Worm (Caenorhabditis elegans) whole organism, L2 larva: Measurements from ENCODE around the gene T25D10.1.

Experiments
- F13H6.1 ChIP-seq: sonication (generic microtip); optimal IDR thresholded peaks from 2 replicates; lab custom pipeline; 2016; ENCODE audit warnings: missing genetic modification characterization, missing compliant biosample characterization
- Y55F3AM.14 ChIP-seq: fragments of 200-800 bp; sonication (Bioruptor generic); optimal IDR thresholded peaks from 2 replicates; lab custom pipeline; 2018; ENCODE audit warnings: mild to moderate bottlenecking, missing genetic modification characterization, missing compliant biosample characterization
- ZK546.5 ChIP-seq: sonication (generic microtip); optimal IDR thresholded peaks from 2 replicates; lab custom pipeline; 2017; ENCODE audit warnings: missing biosample characterization, missing genetic modification characterization
- aly-2 ChIP-seq: fragments of 150-350 bp; optimal IDR thresholded peaks from 2 replicates; lab custom pipeline; 2014; ENCODE audit warnings: missing biosample characterization, missing genetic modification characterization
- ama-1 ChIP-seq: fragments of 150-350 bp; optimal IDR thresholded peaks from 2 replicates; lab custom pipeline; 2018; ENCODE audit warnings: inconsistent platforms
- blmp-1 ChIP-seq: sonication (generic microtip); optimal IDR thresholded peaks from 2 replicates; lab custom pipeline; 2017; ENCODE audit warnings: missing genetic modification characterization, mild to moderate bottlenecking, missing compliant biosample characterization, antibody characterized with exemption, moderate library complexity; ENCODE audit not compliant: insufficient read depth
- ceh-16 ChIP-seq: fragments of 150-350 bp; optimal IDR thresholded peaks from 2 replicates; lab custom pipeline; 2014; ENCODE audit warnings: missing biosample characterization, missing genetic modification characterization
- egl-27 ChIP-seq: sonication (generic microtip); optimal IDR thresholded peaks from 3 replicates; lab custom pipeline; 2017; ENCODE audit warnings: missing biosample characterization, missing genetic modification reagents, missing genetic modification characterization
- elt-1 ChIP-seq: fragments of 150-350 bp; optimal IDR thresholded peaks from 2 replicates; lab custom pipeline; 2014; ENCODE audit warnings: missing biosample characterization, missing genetic modification characterization
- elt-3 ChIP-seq: sonication (generic microtip); optimal IDR thresholded peaks from 2 replicates; lab custom pipeline; 2017; ENCODE audit warnings: missing biosample characterization, missing genetic modification characterization
- fos-1 ChIP-seq: fragments of 150-350 bp; optimal IDR thresholded peaks from 2 replicates; lab custom pipeline; 2014; ENCODE audit warnings: missing biosample characterization, missing genetic modification characterization
- gmeb-1 ChIP-seq: fragments of 150-350 bp; optimal IDR thresholded peaks from 2 replicates; lab custom pipeline; 2014; ENCODE audit warnings: missing biosample characterization, missing genetic modification characterization
- lin-13 ChIP-seq: fragments of 150-350 bp; optimal IDR thresholded peaks from 2 replicates; lab custom pipeline; 2014; ENCODE audit warnings: missing biosample characterization, missing genetic modification reagents, missing genetic modification characterization
- lin-39 ChIP-seq: fragments of 150-350 bp; optimal IDR thresholded peaks from 2 replicates; lab custom pipeline; 2014; ENCODE audit warnings: missing biosample characterization, missing genetic modification reagents, missing genetic modification characterization
- lsy-2 ChIP-seq, 2 experiments: fragments of 150-350 bp in 1 of 2; sonication (generic microtip) in 1 of 2; optimal IDR thresholded peaks; 2 replicates each; lab custom pipeline; 2014 to 2017; ENCODE audit warnings: missing biosample characterization in 2 of 2, missing genetic modification characterization in 2 of 2
- mab-5 ChIP-seq: fragments of 150-350 bp; optimal IDR thresholded peaks from 2 replicates; lab custom pipeline; 2014; ENCODE audit warnings: missing biosample characterization, missing genetic modification characterization
- mbf-1 ChIP-seq: sonication (generic microtip); optimal IDR thresholded peaks from 2 replicates; lab custom pipeline; 2017; ENCODE audit warnings: missing biosample characterization, missing genetic modification characterization
- mdl-1 ChIP-seq, 2 experiments: fragments of 150-350 bp in 1 of 2; sonication (generic microtip) in 1 of 2; optimal IDR thresholded peaks; 2 replicates each; lab custom pipeline; 2017; ENCODE audit warnings: missing biosample characterization in 2 of 2, missing genetic modification characterization in 2 of 2
- nhr-10 ChIP-seq: sonication (generic microtip); optimal IDR thresholded peaks from 2 replicates; lab custom pipeline; 2017; ENCODE audit warnings: missing biosample characterization, missing genetic modification characterization
- nhr-11 ChIP-seq: fragments of 150-350 bp; optimal IDR thresholded peaks from 2 replicates; lab custom pipeline; 2014; ENCODE audit warnings: missing biosample characterization, missing genetic modification characterization
- nhr-21 ChIP-seq: fragments of 150-350 bp; optimal IDR thresholded peaks from 2 replicates; lab custom pipeline; 2014; ENCODE audit warnings: missing biosample characterization, missing genetic modification characterization
- nhr-23 ChIP-seq: fragments of 150-350 bp; optimal IDR thresholded peaks from 2 replicates; lab custom pipeline; 2014; ENCODE audit warnings: missing biosample characterization, missing genetic modification reagents, missing genetic modification characterization
- nhr-237 ChIP-seq: fragments of 150-350 bp; optimal IDR thresholded peaks from 2 replicates; lab custom pipeline; 2014; ENCODE audit warnings: missing biosample characterization, missing genetic modification characterization
- nhr-25 ChIP-seq: fragments of 150-350 bp; sonication (generic microtip); optimal IDR thresholded peaks from 3 replicates; lab custom pipeline; 2014; ENCODE audit warnings: missing biosample characterization, missing genetic modification characterization
- nhr-6 ChIP-seq: fragments of 150-350 bp; optimal IDR thresholded peaks from 2 replicates; lab custom pipeline; 2014; ENCODE audit warnings: missing biosample characterization, missing genetic modification characterization
- nhr-77 ChIP-seq: fragments of 150-350 bp; optimal IDR thresholded peaks from 2 replicates; lab custom pipeline; 2014; ENCODE audit warnings: missing biosample characterization, missing genetic modification characterization
- peb-1 ChIP-seq: fragments of 150-350 bp; optimal IDR thresholded peaks from 2 replicates; lab custom pipeline; 2014; ENCODE audit warnings: missing biosample characterization, missing genetic modification characterization
- sem-4 ChIP-seq: fragments of 150-350 bp; optimal IDR thresholded peaks from 2 replicates; lab custom pipeline; 2014; ENCODE audit warnings: missing biosample characterization, missing genetic modification reagents, missing genetic modification characterization
- sma-3 ChIP-seq: sonication (generic microtip); optimal IDR thresholded peaks from 2 replicates; lab custom pipeline; 2016; ENCODE audit warnings: missing genetic modification reagents, missing genetic modification characterization, missing compliant biosample characterization
- sma-9 ChIP-seq, 2 experiments: fragments of 150-350 bp in 1 of 2; sonication (generic microtip) in 1 of 2; optimal IDR thresholded peaks; 2 replicates each; lab custom pipeline; 2014 to 2016; ENCODE audit warnings: missing genetic modification characterization in 2 of 2, mild to moderate bottlenecking in 1 of 2, missing biosample characterization in 1 of 2, missing compliant biosample characterization in 1 of 2, missing genetic modification reagents in 1 of 2, moderate library complexity in 1 of 2
- snpc-4 ChIP-seq: fragments of 150-350 bp; optimal IDR thresholded peaks from 2 replicates; lab custom pipeline; 2014; ENCODE audit warnings: missing biosample characterization, missing genetic modification characterization
- unc-39 ChIP-seq: fragments of 150-350 bp; optimal IDR thresholded peaks from 2 replicates; lab custom pipeline; 2014; ENCODE audit warnings: missing biosample characterization, missing genetic modification characterization
- unc-62 ChIP-seq: fragments of 150-350 bp; optimal IDR thresholded peaks from 2 replicates; lab custom pipeline; 2014; ENCODE audit warnings: missing biosample characterization, missing genetic modification reagents, missing genetic modification characterization
- zag-1 ChIP-seq: fragments of 150-350 bp; optimal IDR thresholded peaks from 2 replicates; lab custom pipeline; 2014; ENCODE audit warnings: missing biosample characterization, missing genetic modification characterization
- ztf-1 ChIP-seq: fragments of 200-800 bp; sonication (Bioruptor generic); conservative IDR thresholded peaks from 2 replicates; pipeline ENCODE4 v1.3.6; 2022; ENCODE audit warnings: missing genetic modification characterization, missing compliant biosample characterization
- ztf-11 ChIP-seq: sonication (generic microtip); optimal IDR thresholded peaks from 2 replicates; lab custom pipeline; 2017; ENCODE audit warnings: missing biosample characterization, missing genetic modification characterization

Gene T25D10.1

DNA sequence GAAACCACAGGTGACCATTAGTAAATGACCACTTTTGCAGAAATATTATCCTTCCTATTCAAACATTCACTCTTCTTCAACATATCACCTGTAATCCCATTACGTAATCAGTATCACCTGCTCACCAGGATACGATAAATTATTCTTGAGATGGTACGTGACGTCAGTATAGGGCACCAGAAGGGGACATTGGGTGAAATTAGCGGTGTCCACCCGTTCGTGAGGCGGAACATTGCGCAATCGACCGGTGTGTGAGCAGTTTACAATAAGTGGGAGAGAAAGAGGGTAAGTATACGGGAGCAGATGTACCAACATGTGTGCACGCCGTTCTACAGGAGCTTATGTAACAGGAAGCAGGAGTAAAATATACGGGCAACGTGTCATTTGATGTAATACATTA lies 14.8 kb downstream of the T25D10.1 start:
- TF ChIP-seq lin-39 (tag; lab: Kevin White, UChicago) (no peak), mdl-1 (tag; optimal IDR thresholded peaks at IDR 0.05; lab: Kevin White, UChicago) (no peak), mbf-1 (no peak), ztf-1 (GFP tag; lab: Robert Waterston, UW) (no peak), aly-2 (tag; lab: Kevin White, UChicago) (no peak), ceh-16 (tag; lab: Kevin White, UChicago) (no peak), nhr-6 (tag; lab: Kevin White, UChicago) (no peak), Y55F3AM.14 (GFP tag; lab: Kevin White, UChicago) (no peak), lsy-2 (tag; optimal IDR thresholded peaks at IDR 0.05; lab: Kevin White, UChicago) (no peak), nhr-77 (tag; lab: Kevin White, UChicago) (no peak), elt-1 (tag; lab: Kevin White, UChicago) (no peak), gmeb-1 (tag; lab: Kevin White, UChicago) (no peak), snpc-4 (tag; lab: Kevin White, UChicago) (no peak), F13H6.1 (tag; lab: Kevin White, UChicago) (no peak), ztf-11 (tag; lab: Kevin White, UChicago) (no peak), ZK546.5 (tag; lab: Kevin White, UChicago) (no peak), fos-1 (no peak)

DNA sequence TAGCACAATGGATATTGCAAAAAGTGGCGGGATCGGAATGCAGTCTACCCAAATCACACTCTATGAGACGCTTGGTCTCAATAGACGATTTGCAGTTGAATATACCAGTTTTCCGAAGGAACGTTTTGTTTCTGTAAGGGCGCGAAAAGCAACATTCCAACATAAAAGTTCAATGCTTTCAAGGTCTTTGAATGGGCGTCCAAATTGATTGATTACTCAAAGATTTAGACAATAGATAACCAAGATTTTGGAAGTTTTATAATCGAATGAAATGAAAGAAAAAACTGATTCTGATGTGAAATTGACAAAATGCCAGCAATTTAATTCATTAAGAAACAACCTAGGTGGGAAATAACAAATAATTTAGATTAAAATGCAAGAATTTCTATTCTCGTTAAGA lies 16.0 kb downstream of the T25D10.1 start:
- no peak for TF ChIP-seq nhr-237 (tag; lab: Kevin White, UChicago)
- TF ChIP-seq ceh-16 (tag; lab: Kevin White, UChicago), result peak; percentile 80
- TF ChIP-seq blmp-1, result peak; percentile 1
- peak; percentile 33 for TF ChIP-seq nhr-25 (tag; lab: Kevin White, UChicago)
- TF ChIP-seq, all 48 proteins: peak for 3

DNA sequence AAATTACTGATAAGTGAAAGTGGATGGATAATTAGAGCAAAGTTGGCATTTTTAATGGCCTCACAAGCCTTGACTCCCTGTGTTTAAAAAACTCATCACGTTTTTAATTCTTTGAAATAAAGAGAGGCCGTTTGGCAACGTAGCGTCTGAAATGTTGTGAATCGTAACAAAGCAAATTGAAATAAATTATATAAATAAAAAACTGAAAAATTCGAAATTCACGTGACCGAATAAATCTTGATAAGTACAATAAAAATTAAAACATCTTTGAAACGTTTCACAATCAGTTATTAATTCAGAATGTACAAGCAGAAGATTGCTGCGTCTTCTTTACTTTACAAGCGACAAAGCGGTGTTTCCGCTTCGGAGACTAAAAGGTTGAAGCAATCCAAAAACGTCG lies 19.6 kb downstream of the T25D10.1 start, which contains the start of gene K03H9.3:
TSS of gene K03H9.3 (plus strand) at position 301 of the 400 bp plus-strand sequence.
- TF ChIP-seq aly-2 (tag; lab: Kevin White, UChicago) (no peak), lin-13 (GFP tag; lab: Kevin White, UChicago) (no peak), nhr-11 (no peak), ceh-16 (tag; lab: Kevin White, UChicago) (no peak), nhr-21 (tag; lab: Kevin White, UChicago) (no peak), nhr-6 (tag; lab: Kevin White, UChicago) (no peak), unc-39 (tag; lab: Kevin White, UChicago) (no peak), lin-39 (tag; lab: Kevin White, UChicago) (no peak), sma-3 (GFP tag; lab: Kevin White, UChicago) (no peak), ztf-11 (tag; lab: Kevin White, UChicago) (no peak), peb-1 (tag; lab: Kevin White, UChicago) (no peak)

ce11 chrII:6425993-6426392 lies 22.8 kb downstream of the T25D10.1 start, which contains the start of gene col-75:
col-75 (plus strand) TSS chrII:6426293.
- no peak for TF ChIP-seq nhr-21 (tag; lab: Kevin White, UChicago)
- TF ChIP-seq fos-1, result no peak
- no peak for TF ChIP-seq nhr-23 (tag; lab: Kevin White, UChicago)
- no peak for TF ChIP-seq aly-2 (tag; lab: Kevin White, UChicago)
- no peak for TF ChIP-seq zag-1 (tag; lab: Kevin White, UChicago)
- TF ChIP-seq nhr-25 (tag; lab: Kevin White, UChicago), result no peak
- no peak for TF ChIP-seq peb-1 (tag; lab: Kevin White, UChicago)
- no peak for TF ChIP-seq elt-3 (tag; lab: Kevin White, UChicago)

DNA sequence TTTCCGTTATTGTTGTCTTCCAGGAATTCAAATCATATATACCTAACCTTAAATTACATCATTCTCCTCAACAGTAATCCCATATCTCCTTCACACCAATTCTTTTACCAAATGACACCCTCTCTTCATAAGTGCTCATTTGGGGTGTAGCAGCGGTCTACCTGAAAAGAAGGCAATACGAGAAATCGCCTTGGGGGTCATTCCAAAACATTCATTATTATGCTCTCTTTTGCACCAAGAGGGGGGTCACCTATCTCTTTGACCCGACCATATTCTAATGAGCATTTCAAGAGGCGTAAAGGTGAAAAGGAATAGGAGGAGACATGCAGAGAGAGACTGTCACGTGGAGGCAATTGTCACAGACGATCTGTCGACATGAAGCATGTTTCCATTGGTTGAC lies 33.6 kb downstream of the T25D10.1 start:
- TF ChIP-seq nhr-11 (no peak), sma-3 (GFP tag; lab: Kevin White, UChicago) (no peak), fos-1 (no peak), sma-9 (GFP tag; optimal IDR thresholded peaks at IDR 0.05; lab: Kevin White, UChicago) (no peak), sma-9 (tag; optimal IDR thresholded peaks at IDR 0.05; lab: Kevin White, UChicago) (no peak), nhr-6 (tag; lab: Kevin White, UChicago) (no peak), nhr-77 (tag; lab: Kevin White, UChicago) (no peak), elt-1 (tag; lab: Kevin White, UChicago) (no peak), nhr-25 (tag; lab: Kevin White, UChicago) (no peak), sem-4 (tag; lab: Kevin White, UChicago) (no peak), aly-2 (tag; lab: Kevin White, UChicago) (no peak), ama-1 (no peak), mab-5 (tag; lab: Kevin White, UChicago) (no peak), unc-62 (GFP tag; lab: Kevin White, UChicago) (no peak), peb-1 (tag; lab: Kevin White, UChicago) (no peak), egl-27 (tag; lab: Kevin White, UChicago) (no peak), mdl-1 (tag; optimal IDR thresholded peaks at IDR 0.05; lab: Kevin White, UChicago) (no peak), ztf-11 (tag; lab: Kevin White, UChicago) (no peak), nhr-10 (no peak), ceh-16 (tag; lab: Kevin White, UChicago) (no peak)
